Fruit fly (Drosophila melanogaster) whole organism, pupa: ENCODE measurements around the gene CG7542.

Experiments
- CG12605 ChIP-seq: fragments of 200-800 bp; sonication (Bioruptor generic); IDR thresholded peaks from 2 replicates; pipeline ENCODE4 v1.3.6; 2022; ENCODE audit warnings: missing biosample characterization, missing genetic modification characterization
- CG13204 ChIP-seq: fragments of 200-800 bp; sonication (Bioruptor generic); optimal IDR thresholded peaks from 2 replicates; lab custom pipeline; 2018; ENCODE audit warnings: missing biosample characterization, mild to moderate bottlenecking, missing genetic modification characterization, moderate library complexity
- CG17806 ChIP-seq: fragments of 200-800 bp; sonication (Bioruptor generic); optimal IDR thresholded peaks from 2 replicates; lab custom pipeline; 2018; ENCODE audit warnings: missing biosample characterization, mild to moderate bottlenecking, missing genetic modification characterization, moderate library complexity
- CG32121 ChIP-seq: fragments of 200-800 bp; sonication (Bioruptor generic); IDR thresholded peaks from 2 replicates; pipeline ENCODE4 v1.3.6; 2022; ENCODE audit warnings: missing biosample characterization, missing genetic modification characterization
- CG8159 ChIP-seq: fragments of 200-800 bp; sonication (Bioruptor generic); optimal IDR thresholded peaks from 3 replicates; lab custom pipeline; 2018; ENCODE audit warnings: missing biosample characterization, mild to moderate bottlenecking, missing genetic modification characterization, moderate library complexity
- D1 ChIP-seq: fragments of 200-800 bp; sonication (Bioruptor generic); optimal IDR thresholded peaks from 2 replicates; lab custom pipeline; 2018; ENCODE audit warnings: missing biosample characterization, mild to moderate bottlenecking, missing genetic modification characterization, moderate library complexity
- EcR ChIP-seq: fragments of 200-800 bp; sonication (Bioruptor generic); optimal IDR thresholded peaks from 3 replicates; lab custom pipeline; 2019; ENCODE audit warnings: missing biosample characterization, missing genetic modification characterization, mild to moderate bottlenecking, moderate library complexity, missing genetic modification reagents
- Ets98B ChIP-seq: fragments of 200-800 bp; sonication (Bioruptor generic); IDR thresholded peaks from 2 replicates; pipeline ENCODE4 v1.3.6; 2022; ENCODE audit warnings: missing biosample characterization, missing genetic modification characterization
- Pif1A ChIP-seq: fragments of 200-800 bp; sonication (Bioruptor generic); optimal IDR thresholded peaks from 3 replicates; lab custom pipeline; 2016; ENCODE audit warnings: missing biosample characterization, missing genetic modification characterization
- Pif1B ChIP-seq: fragments of 200-800 bp; sonication (Bioruptor generic); optimal IDR thresholded peaks from 3 replicates; lab custom pipeline; 2016; ENCODE audit warnings: missing biosample characterization, missing genetic modification characterization
- Snoo ChIP-seq: fragments of 200-800 bp; sonication (Bioruptor generic); optimal IDR thresholded peaks from 3 replicates; lab custom pipeline; 2017; ENCODE audit warnings: missing biosample characterization, mild to moderate bottlenecking, missing genetic modification characterization, inconsistent platforms
- rn ChIP-seq: fragments of 200-800 bp; sonication (Bioruptor generic); IDR thresholded peaks from 2 replicates; pipeline ENCODE4 v1.3.6; 2022; ENCODE audit warnings: missing biosample characterization, missing genetic modification characterization

- TF ChIP-seq rn, result no peak
- TF ChIP-seq Pif1B (GFP tag; lab: Kevin White, UChicago), result no peak
- peak; percentile 26 for TF ChIP-seq Snoo (tag; lab: Kevin White, UChicago)
- peak; percentile 15 for TF ChIP-seq EcR
- no peak; the same call in 1 of the 2 replicates for TF ChIP-seq CG32121 (GFP tag; lab: Robert Waterston, UW)
- TF ChIP-seq D1, result no peak
- TF ChIP-seq CG8159, result peak; percentile 36
- TF ChIP-seq CG12605 (GFP tag; lab: Robert Waterston, UW), result peak; percentile 86
- peak; percentile 21 for TF ChIP-seq Pif1A
- peak; percentile 35; the same call in 1 of the 2 replicates for TF ChIP-seq Ets98B (GFP tag; lab: Robert Waterston, UW)
- TF ChIP-seq CG17806, result peak; percentile 24
- peak; percentile 43 for TF ChIP-seq CG13204 (GFP tag; lab: Kevin White, UChicago)
Observed at dm6 chr3L:17532898-17533700, 16.5 kb upstream of the CG7542 start.
